Fruit fly (Drosophila melanogaster) whole organism, prepupa: Measurements from ENCODE around the gene CG17404.
A peak's percentile ranks its signal among the peaks of the same experiment; 100 is the strongest.

Source experiments
- CG10631 ChIP-seq: fragments of 200-800 bp; sonication (Bioruptor generic); optimal IDR thresholded peaks from 2 replicates; lab custom pipeline; 2016; ENCODE audit warnings: missing biosample characterization, missing genetic modification characterization
- CG10669 ChIP-seq: fragments of 200-800 bp; sonication (Bioruptor generic); optimal IDR thresholded peaks from 3 replicates; lab custom pipeline; 2018; ENCODE audit warnings: missing biosample characterization, mild to moderate bottlenecking, missing genetic modification characterization, moderate library complexity
- CG11294 ChIP-seq: fragments of 200-800 bp; sonication (Bioruptor generic); IDR thresholded peaks from 2 replicates; pipeline ENCODE4 v1.3.6; 2022; ENCODE audit warnings: missing biosample characterization, missing genetic modification characterization
- CG11762 ChIP-seq: fragments of 200-800 bp; sonication (Bioruptor generic); optimal IDR thresholded peaks from 3 replicates; lab custom pipeline; 2016; ENCODE audit warnings: missing biosample characterization, missing genetic modification characterization; ENCODE audit not compliant: insufficient read depth
- CG11902 ChIP-seq: fragments of 200-800 bp; sonication (Bioruptor generic); optimal IDR thresholded peaks from 3 replicates; lab custom pipeline; 2016; ENCODE audit warnings: missing biosample characterization, missing genetic modification characterization
- CG15336 ChIP-seq: fragments of 200-800 bp; sonication (Bioruptor generic); IDR thresholded peaks from 2 replicates; pipeline ENCODE4 v1.3.6; 2022; ENCODE audit warnings: missing biosample characterization, missing genetic modification characterization
- CG1621 ChIP-seq: fragments of 200-800 bp; sonication (Bioruptor generic); optimal IDR thresholded peaks from 3 replicates; lab custom pipeline; 2018; ENCODE audit warnings: missing biosample characterization, mild to moderate bottlenecking, missing genetic modification characterization
- CG16779 ChIP-seq: fragments of 200-800 bp; sonication (Bioruptor generic); optimal IDR thresholded peaks from 3 replicates; lab custom pipeline; 2017; ENCODE audit warnings: missing biosample characterization, mild to moderate bottlenecking, missing genetic modification characterization
- CG31627 ChIP-seq: fragments of 200-800 bp; sonication (Bioruptor generic); optimal IDR thresholded peaks from 3 replicates; lab custom pipeline; 2016; ENCODE audit warnings: missing biosample characterization, missing genetic modification characterization
- CG32006 ChIP-seq: fragments of 200-800 bp; sonication (Bioruptor generic); optimal IDR thresholded peaks from 3 replicates; lab custom pipeline; 2017; ENCODE audit warnings: missing biosample characterization, mild to moderate bottlenecking, missing genetic modification characterization
- CG3919 ChIP-seq: fragments of 200-800 bp; sonication (Bioruptor generic); optimal IDR thresholded peaks from 3 replicates; lab custom pipeline; 2016; ENCODE audit warnings: missing biosample characterization, missing genetic modification characterization
- CG4318 ChIP-seq: fragments of 200-800 bp; sonication (Bioruptor generic); optimal IDR thresholded peaks from 3 replicates; lab custom pipeline; 2017; ENCODE audit warnings: missing biosample characterization, mild to moderate bottlenecking, missing genetic modification characterization
- CG6163 ChIP-seq: fragments of 200-800 bp; sonication (Bioruptor generic); IDR thresholded peaks from 3 replicates; pipeline ENCODE4 v1.3.6; 2022; ENCODE audit warnings: missing biosample characterization, missing genetic modification characterization
- CG6792 ChIP-seq: fragments of 200-800 bp; sonication (Bioruptor generic); optimal IDR thresholded peaks from 3 replicates; lab custom pipeline; 2016; ENCODE audit warnings: missing biosample characterization, missing genetic modification characterization
- CG8119 ChIP-seq: fragments of 200-800 bp; sonication (Bioruptor generic); IDR thresholded peaks from 3 replicates; pipeline ENCODE4 v1.3.6; 2022; ENCODE audit warnings: missing biosample characterization, missing genetic modification characterization
- Eip75B ChIP-seq: fragments of 200-800 bp; sonication (Bioruptor generic); optimal IDR thresholded peaks from 3 replicates; lab custom pipeline; 2016; ENCODE audit warnings: missing biosample characterization, missing genetic modification characterization
- Eip78C ChIP-seq: fragments of 200-800 bp; sonication (Bioruptor generic); peaks from one replicate; lab custom pipeline; 2016; ENCODE audit warnings: missing biosample characterization, missing genetic modification characterization
- Eip93F ChIP-seq: fragments of 200-800 bp; sonication (Bioruptor generic); optimal IDR thresholded peaks from 2 replicates; lab custom pipeline; 2016; ENCODE audit warnings: missing biosample characterization, mild to moderate bottlenecking, missing genetic modification characterization
- Ets96B ChIP-seq: fragments of 200-800 bp; optimal IDR thresholded peaks from 2 replicates; lab custom pipeline; 2019; ENCODE audit warnings: missing biosample characterization, mild to moderate bottlenecking, missing genetic modification characterization, moderate library complexity
- Hr38 ChIP-seq: sonication (Bioruptor generic); optimal IDR thresholded peaks from 2 replicates; lab custom pipeline; 2016; ENCODE audit warnings: missing biosample characterization, missing genetic modification characterization
- Hr39 ChIP-seq: fragments of 200-800 bp; sonication (Bioruptor generic); optimal IDR thresholded peaks from 2 replicates; lab custom pipeline; 2016; ENCODE audit warnings: missing biosample characterization, missing genetic modification characterization
- Lpt ChIP-seq: fragments of 200-800 bp; sonication (Bioruptor generic); optimal IDR thresholded peaks from 3 replicates; lab custom pipeline; 2016; ENCODE audit warnings: missing biosample characterization, missing genetic modification characterization
- Met ChIP-seq: fragments of 200-800 bp; sonication (Bioruptor generic); optimal IDR thresholded peaks from 3 replicates; lab custom pipeline; 2016; ENCODE audit warnings: missing biosample characterization, missing genetic modification characterization
- OdsH ChIP-seq: fragments of 200-800 bp; sonication (Bioruptor generic); optimal IDR thresholded peaks from 3 replicates; lab custom pipeline; 2016; ENCODE audit warnings: missing biosample characterization, missing genetic modification characterization
- Sox102F ChIP-seq: fragments of 200-800 bp; sonication (Bioruptor generic); optimal IDR thresholded peaks from 2 replicates; lab custom pipeline; 2016; ENCODE audit warnings: missing biosample characterization, mild to moderate bottlenecking, missing genetic modification characterization
- achi ChIP-seq: fragments of 200-800 bp; sonication (Bioruptor generic); optimal IDR thresholded peaks from 3 replicates; lab custom pipeline; 2016; ENCODE audit warnings: missing biosample characterization, missing genetic modification characterization
- acj6 ChIP-seq: fragments of 200-800 bp; sonication (Bioruptor generic); optimal IDR thresholded peaks from 3 replicates; lab custom pipeline; 2016; ENCODE audit warnings: missing biosample characterization, missing genetic modification characterization
- cyc ChIP-seq: fragments of 200-800 bp; sonication (Bioruptor generic); optimal IDR thresholded peaks from 3 replicates; lab custom pipeline; 2016; ENCODE audit warnings: missing biosample characterization, missing genetic modification characterization
- dac ChIP-seq: fragments of 200-800 bp; sonication (Bioruptor generic); optimal IDR thresholded peaks from 2 replicates; lab custom pipeline; 2017; ENCODE audit warnings: missing biosample characterization, mild to moderate bottlenecking, missing genetic modification characterization
- dsx ChIP-seq: fragments of 200-800 bp; optimal IDR thresholded peaks from 3 replicates; lab custom pipeline; 2019; ENCODE audit warnings: missing biosample characterization, mild to moderate bottlenecking, missing genetic modification characterization, moderate library complexity; ENCODE audit not compliant: poor library complexity, severe bottlenecking
- eg ChIP-seq: fragments of 200-800 bp; sonication (Bioruptor generic); IDR thresholded peaks from 3 replicates; pipeline ENCODE4 v1.3.6; 2022; ENCODE audit warnings: missing biosample characterization, missing genetic modification characterization
- esn ChIP-seq: fragments of 200-800 bp; sonication (Bioruptor generic); optimal IDR thresholded peaks from 2 replicates; lab custom pipeline; 2016; ENCODE audit warnings: missing biosample characterization, mild to moderate bottlenecking, missing genetic modification characterization, moderate library complexity
- fd59A ChIP-seq: fragments of 200-800 bp; sonication (Bioruptor generic); optimal IDR thresholded peaks from 2 replicates; lab custom pipeline; 2017; ENCODE audit warnings: missing biosample characterization, mild to moderate bottlenecking, missing genetic modification characterization, missing genetic modification reagents
- fd85E ChIP-seq: fragments of 200-800 bp; sonication (Bioruptor generic); optimal IDR thresholded peaks from 3 replicates; lab custom pipeline; 2016; ENCODE audit warnings: missing biosample characterization, missing genetic modification characterization
- fkh ChIP-seq: fragments of 200-800 bp; sonication (Bioruptor generic); optimal IDR thresholded peaks from 3 replicates; lab custom pipeline; 2017; ENCODE audit warnings: missing biosample characterization, mild to moderate bottlenecking, missing genetic modification characterization, moderate library complexity
- lz ChIP-seq: fragments of 200-800 bp; sonication (Bioruptor generic); optimal IDR thresholded peaks from 3 replicates; lab custom pipeline; 2016; ENCODE audit warnings: missing biosample characterization, missing genetic modification characterization
- net ChIP-seq: fragments of 200-800 bp; sonication (Bioruptor generic); optimal IDR thresholded peaks from 3 replicates; lab custom pipeline; 2016; ENCODE audit warnings: missing biosample characterization, missing genetic modification characterization
- pdm3 ChIP-seq: fragments of 200-800 bp; sonication (Bioruptor generic); optimal IDR thresholded peaks from 3 replicates; lab custom pipeline; 2016; ENCODE audit warnings: missing biosample characterization, missing genetic modification characterization
- ss ChIP-seq, 2 experiments: fragments of 200-800 bp; sonication (Bioruptor generic); optimal IDR thresholded peaks; 2 replicates in 1 of 2; 3 replicates in 1 of 2; lab custom pipeline; 2017 to 2018; ENCODE audit warnings: mild to moderate bottlenecking in 2 of 2, missing biosample characterization in 2 of 2, missing genetic modification characterization in 2 of 2, moderate library complexity in 1 of 2
- svp ChIP-seq: fragments of 200-800 bp; sonication (Bioruptor generic); peaks from one replicate; lab custom pipeline; 2016; ENCODE audit warnings: missing biosample characterization, missing genetic modification characterization
- topi ChIP-seq: fragments of 200-800 bp; sonication (Bioruptor generic); optimal IDR thresholded peaks from 3 replicates; lab custom pipeline; 2016; ENCODE audit warnings: missing biosample characterization, missing genetic modification characterization
- vri ChIP-seq: fragments of 200-800 bp; sonication (Bioruptor generic); optimal IDR thresholded peaks from 3 replicates; lab custom pipeline; 2016; ENCODE audit warnings: missing biosample characterization, mild to moderate bottlenecking, missing genetic modification characterization

Gene CG17404

dm6 chr3R:12221366-12221916 lies 3.4 kb downstream of the CG17404 start, which contains the start of gene CG4860 (continued):
- peak; percentile 78 for TF ChIP-seq Ets96B (tag; lab: Kevin White, UChicago)
- TF ChIP-seq eg (GFP tag; lab: Robert Waterston, UW) = peak; percentile 94
- peak; percentile 92 for TF ChIP-seq lz (GFP tag; lab: Kevin White, UChicago)
- TF ChIP-seq CG32006 (GFP tag; lab: Kevin White, UChicago) = peak; percentile 86
- TF ChIP-seq Sox102F = peak; percentile 82
- TF ChIP-seq svp (GFP tag; lab: Kevin White, UChicago) = peak; percentile 93
- peak; percentile 86 for TF ChIP-seq Hr39
- peak; percentile 36 for TF ChIP-seq Hr38 (GFP tag; lab: Kevin White, UChicago)
- peak; percentile 77 for TF ChIP-seq Eip93F (GFP tag; lab: Kevin White, UChicago)
- peak; percentile 66 for TF ChIP-seq CG11294
- peak; percentile 34 for TF ChIP-seq fd85E
- TF ChIP-seq CG6792 (GFP tag; lab: Kevin White, UChicago) = peak; percentile 87
- peak; percentile 78 for TF ChIP-seq vri (GFP tag; lab: Kevin White, UChicago)
- TF ChIP-seq CG11902 (GFP tag; lab: Kevin White, UChicago) = peak; percentile 67
- TF ChIP-seq CG10631 (GFP tag; lab: Kevin White, UChicago) = peak; percentile 84
- TF ChIP-seq CG11762 (GFP tag; lab: Kevin White, UChicago) = peak; percentile 77
- TF ChIP-seq CG1621 (tag; lab: Kevin White, UChicago) = peak; percentile 69
- peak; percentile 63 for TF ChIP-seq fd59A
- TF ChIP-seq fkh = no peak
- peak; percentile 79 for TF ChIP-seq CG10669 (GFP tag; lab: Kevin White, UChicago)
- TF ChIP-seq Lpt (GFP tag; lab: Kevin White, UChicago) = peak; percentile 82
- TF ChIP-seq Eip75B (GFP tag; lab: Kevin White, UChicago) = peak; percentile 91
- peak; percentile 94 for TF ChIP-seq esn (GFP tag; lab: Kevin White, UChicago)
- peak; percentile 89 for TF ChIP-seq OdsH (GFP tag; lab: Kevin White, UChicago)
- TF ChIP-seq topi = peak; percentile 87
- TF ChIP-seq CG4318 (GFP tag; lab: Kevin White, UChicago) = peak; percentile 63
- peak; percentile 90 for TF ChIP-seq Met (GFP tag; lab: Kevin White, UChicago)
- peak; percentile 91 for TF ChIP-seq CG15336
- TF ChIP-seq pdm3 = peak; percentile 89
- TF ChIP-seq CG6163 (GFP tag; lab: Robert Waterston, UW) = peak; percentile 92
- TF ChIP-seq achi (GFP tag; lab: Kevin White, UChicago) = peak; percentile 89
- peak; percentile 85 for TF ChIP-seq cyc (GFP tag; lab: Kevin White, UChicago)
- peak; percentile 89 for TF ChIP-seq CG31627 (GFP tag; lab: Kevin White, UChicago)
- TF ChIP-seq dsx (GFP tag; lab: Kevin White, UChicago) = no peak

DNA sequence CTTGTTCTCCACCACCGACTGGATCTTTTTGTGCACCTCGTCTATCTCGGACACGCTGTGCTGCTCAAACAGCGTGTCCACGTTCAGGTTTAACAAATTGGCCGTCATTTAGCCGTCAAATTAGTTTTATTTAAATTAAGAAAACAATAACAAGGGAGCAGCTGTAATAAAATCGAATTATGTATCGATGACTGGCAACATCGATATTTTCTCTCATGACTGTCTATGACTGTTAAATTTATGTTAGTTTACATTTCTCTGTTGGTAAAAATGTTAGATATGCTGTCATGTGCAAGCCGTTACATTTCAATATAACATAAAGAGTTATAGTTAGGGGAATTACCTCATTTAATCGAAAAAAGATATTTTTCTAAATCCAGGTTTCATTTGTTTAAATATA lies 5.3 kb downstream of the CG17404 start, which contains the start of gene Cog1:
TSS of gene Cog1 (minus strand) at position 190 of the 400 bp plus-strand sequence.
- no peak for TF ChIP-seq Eip78C (GFP tag; lab: Kevin White, UChicago)
- TF ChIP-seq svp (GFP tag; lab: Kevin White, UChicago) = peak; percentile 13

dm6 chr3R:12214201-12214600 lies 10.6 kb downstream of the CG17404 start, which contains the start of gene CG14742:
CG14742 (plus strand) TSS chr3R:12214501.
- TF ChIP-seq CG3919 (GFP tag; lab: Kevin White, UChicago) = no peak
- no peak for TF ChIP-seq ss (GFP tag; optimal IDR thresholded peaks at IDR 0.05; lab: Kevin White, UChicago)
- no peak for TF ChIP-seq lz (GFP tag; lab: Kevin White, UChicago)
- no peak for TF ChIP-seq CG11902 (GFP tag; lab: Kevin White, UChicago)
- no peak for TF ChIP-seq dac (GFP tag; lab: Kevin White, UChicago)
- no peak for TF ChIP-seq CG4318 (GFP tag; lab: Kevin White, UChicago)
- TF ChIP-seq Eip78C (GFP tag; lab: Kevin White, UChicago) = no peak
- TF ChIP-seq Met (GFP tag; lab: Kevin White, UChicago) = no peak
- no peak for TF ChIP-seq acj6
- TF ChIP-seq net (GFP tag; lab: Kevin White, UChicago) = no peak
- no peak for TF ChIP-seq OdsH (GFP tag; lab: Kevin White, UChicago)
- TF ChIP-seq CG8119 (GFP tag; lab: Robert Waterston, UW) = no peak
- TF ChIP-seq CG16779 (tag; lab: Kevin White, UChicago) = no peak
